Worm (Caenorhabditis elegans) whole organism, L1 larva: ENCODE results near the gene R10E8.6.
A peak's percentile ranks its signal among the peaks of the same experiment; 100 is the strongest.

Source experiments
- C16A3.4 ChIP-seq: fragments of 150-350 bp; optimal IDR thresholded peaks from 2 replicates; lab custom pipeline; 2014; ENCODE audit warnings: missing biosample characterization, missing genetic modification characterization
- C34B4.2 ChIP-seq: sonication (generic microtip); optimal IDR thresholded peaks from 2 replicates; lab custom pipeline; 2017; ENCODE audit warnings: mild to moderate bottlenecking, missing genetic modification characterization, missing compliant biosample characterization
- aly-2 ChIP-seq: fragments of 150-350 bp; optimal IDR thresholded peaks from 2 replicates; lab custom pipeline; 2014; ENCODE audit warnings: missing biosample characterization, missing genetic modification characterization
- blmp-1 ChIP-seq: fragments of 150-350 bp; optimal IDR thresholded peaks from 2 replicates; lab custom pipeline; 2014; ENCODE audit warnings: missing biosample characterization, missing genetic modification characterization
- ceh-82 ChIP-seq, 3 experiments: fragments of 150-350 bp in 1 of 3; sonication (generic microtip) in 2 of 3; optimal IDR thresholded peaks; 2 replicates each; lab custom pipeline; 2014 to 2017; ENCODE audit warnings: missing biosample characterization in 3 of 3, missing genetic modification characterization in 3 of 3
- ceh-88 ChIP-seq: fragments of 200-800 bp; sonication (Bioruptor generic); IDR thresholded peaks from 2 replicates; pipeline ENCODE4 v1.3.6; 2022; ENCODE audit warnings: missing genetic modification characterization, missing compliant biosample characterization
- ceh-90 ChIP-seq: sonication (generic microtip); optimal IDR thresholded peaks from 2 replicates; lab custom pipeline; 2016; ENCODE audit warnings: missing genetic modification characterization, missing compliant biosample characterization
- dpl-1 ChIP-seq, 3 experiments: fragments of 150-350 bp in 2 of 3; sonication (generic microtip) in 1 of 3; optimal IDR thresholded peaks; 2 replicates each; lab custom pipeline; 2014 to 2017; ENCODE audit warnings: missing biosample characterization in 3 of 3, missing genetic modification characterization in 3 of 3, missing genetic modification reagents in 3 of 3
- dsc-1 ChIP-seq: sonication (generic microtip); optimal IDR thresholded peaks from 2 replicates; lab custom pipeline; 2016; ENCODE audit warnings: mild to moderate bottlenecking, missing genetic modification characterization, missing compliant biosample characterization
- efl-1 ChIP-seq, 4 experiments: fragments of 150-350 bp; optimal IDR thresholded peaks in 3 of 4; peaks in 1 of 4; 1 replicate in 1 of 4; 2 replicates in 3 of 4; lab custom pipeline; 2014; ENCODE audit warnings: missing biosample characterization in 2 of 4, missing genetic modification characterization in 2 of 4, missing genetic modification reagents in 2 of 4
- egl-27 ChIP-seq, 2 experiments: fragments of 150-350 bp in 1 of 2; sonication (generic microtip); optimal IDR thresholded peaks; 3 replicates each; lab custom pipeline; 2017 to 2018; ENCODE audit warnings: missing biosample characterization in 2 of 2, missing genetic modification characterization in 2 of 2, missing genetic modification reagents in 2 of 2
- elt-2 ChIP-seq: sonication (generic microtip); optimal IDR thresholded peaks from 2 replicates; lab custom pipeline; 2016; ENCODE audit warnings: missing genetic modification characterization, mild to moderate bottlenecking, inconsistent platforms, missing compliant biosample characterization, missing genetic modification reagents
- fkh-10 ChIP-seq: sonication (generic microtip); optimal IDR thresholded peaks from 2 replicates; lab custom pipeline; 2017; ENCODE audit warnings: missing biosample characterization, missing genetic modification reagents, missing genetic modification characterization
- fkh-4 ChIP-seq: sonication (generic microtip); optimal IDR thresholded peaks from 2 replicates; lab custom pipeline; 2016; ENCODE audit warnings: missing compliant biosample characterization, missing genetic modification characterization, borderline replicate concordance
- fos-1 ChIP-seq: fragments of 150-350 bp; optimal IDR thresholded peaks from 2 replicates; lab custom pipeline; 2014; ENCODE audit warnings: missing biosample characterization, missing genetic modification characterization
- grh-1 ChIP-seq: fragments of 200-800 bp; sonication (Bioruptor generic); IDR thresholded peaks from 2 replicates; pipeline ENCODE4 v1.3.6; 2022; ENCODE audit warnings: missing genetic modification reagents, missing genetic modification characterization, missing compliant biosample characterization
- hlh-17 ChIP-seq: fragments of 200-800 bp; sonication (Bioruptor generic); optimal IDR thresholded peaks from 2 replicates; lab custom pipeline; 2018; ENCODE audit warnings: missing genetic modification characterization, mild to moderate bottlenecking, missing compliant biosample characterization, moderate library complexity, borderline replicate concordance
- hpl-2 ChIP-seq: fragments of 150-350 bp; optimal IDR thresholded peaks from 2 replicates; lab custom pipeline; 2014; ENCODE audit warnings: missing biosample characterization, missing genetic modification reagents, missing genetic modification characterization
- isw-1 ChIP-seq: fragments of 200-800 bp; sonication (Bioruptor generic); IDR thresholded peaks from 2 replicates; pipeline ENCODE4 v1.3.6; 2022; ENCODE audit warnings: missing genetic modification characterization, missing compliant biosample characterization
- lin-14 ChIP-seq: fragments of 200-800 bp; sonication (Bioruptor generic); optimal IDR thresholded peaks from 2 replicates; lab custom pipeline; 2018; ENCODE audit warnings: mild to moderate bottlenecking, missing genetic modification characterization, moderate library complexity, missing compliant biosample characterization
- lin-15B ChIP-seq: fragments of 150-350 bp; sonication (generic microtip); optimal IDR thresholded peaks from 3 replicates; lab custom pipeline; 2014; ENCODE audit warnings: missing biosample characterization, missing genetic modification characterization
- lin-35 ChIP-seq, 2 experiments: fragments of 150-350 bp; optimal IDR thresholded peaks; 2 replicates each; lab custom pipeline; 2014; ENCODE audit warnings: missing biosample characterization in 2 of 2, missing genetic modification characterization in 2 of 2, missing genetic modification reagents in 2 of 2
- lin-39 ChIP-seq: fragments of 150-350 bp; optimal IDR thresholded peaks from 2 replicates; lab custom pipeline; 2014; ENCODE audit warnings: missing biosample characterization, missing genetic modification reagents, missing genetic modification characterization
- mab-9 ChIP-seq: fragments of 200-800 bp; sonication (Bioruptor generic); IDR thresholded peaks from 2 replicates; pipeline ENCODE4 v1.3.6; 2022; ENCODE audit warnings: missing genetic modification reagents, missing genetic modification characterization, missing compliant biosample characterization
- nhr-11 ChIP-seq: fragments of 150-350 bp; optimal IDR thresholded peaks from 2 replicates; lab custom pipeline; 2014; ENCODE audit warnings: missing biosample characterization, missing genetic modification characterization
- nhr-12 ChIP-seq: sonication (generic microtip); optimal IDR thresholded peaks from 2 replicates; lab custom pipeline; 2017; ENCODE audit warnings: missing biosample characterization, missing genetic modification characterization
- nhr-237 ChIP-seq: fragments of 150-350 bp; optimal IDR thresholded peaks from 2 replicates; lab custom pipeline; 2014; ENCODE audit warnings: missing biosample characterization, missing genetic modification characterization
- nhr-47 ChIP-seq: sonication (generic microtip); optimal IDR thresholded peaks from 2 replicates; lab custom pipeline; 2016; ENCODE audit warnings: mild to moderate bottlenecking, missing genetic modification characterization, moderate library complexity, missing compliant biosample characterization
- nhr-77 ChIP-seq: fragments of 150-350 bp; optimal IDR thresholded peaks from 2 replicates; lab custom pipeline; 2014; ENCODE audit warnings: missing biosample characterization, missing genetic modification characterization
- nhr-84 ChIP-seq: sonication (generic microtip); optimal IDR thresholded peaks from 2 replicates; lab custom pipeline; 2017; ENCODE audit warnings: missing biosample characterization, missing genetic modification characterization
- nhr-85 ChIP-seq: sonication (generic microtip); peaks from one replicate; lab custom pipeline; 2016; ENCODE audit warnings: missing genetic modification characterization, inconsistent platforms, missing compliant biosample characterization
- pqm-1 ChIP-seq: sonication (generic microtip); optimal IDR thresholded peaks from 3 replicates; lab custom pipeline; 2017; ENCODE audit warnings: missing biosample characterization, missing genetic modification characterization
- skn-1 ChIP-seq: fragments of 150-350 bp; optimal IDR thresholded peaks from 2 replicates; lab custom pipeline; 2014; ENCODE audit warnings: missing biosample characterization, missing genetic modification characterization
- snu-23 ChIP-seq: sonication (generic microtip); optimal IDR thresholded peaks from 2 replicates; lab custom pipeline; 2016; ENCODE audit warnings: missing genetic modification characterization, missing compliant biosample characterization
- sox-4 ChIP-seq: sonication (generic microtip); optimal IDR thresholded peaks from 2 replicates; lab custom pipeline; 2016; ENCODE audit warnings: missing genetic modification characterization, missing compliant biosample characterization
- swsn-7 ChIP-seq: sonication (generic microtip); optimal IDR thresholded peaks from 2 replicates; lab custom pipeline; 2016; ENCODE audit warnings: missing genetic modification characterization, missing compliant biosample characterization
- tlp-1 ChIP-seq: fragments of 150-350 bp; optimal IDR thresholded peaks from 2 replicates; lab custom pipeline; 2014; ENCODE audit warnings: missing biosample characterization, missing genetic modification characterization
- unc-30 ChIP-seq: sonication (generic microtip); optimal IDR thresholded peaks from 2 replicates; lab custom pipeline; 2017; ENCODE audit warnings: missing biosample characterization, missing genetic modification characterization
- unc-86 ChIP-seq: sonication (generic microtip); optimal IDR thresholded peaks from 2 replicates; lab custom pipeline; 2016; ENCODE audit warnings: missing genetic modification characterization, missing compliant biosample characterization
- unc-98 ChIP-seq: fragments of 200-800 bp; sonication (Bioruptor generic); IDR thresholded peaks from 2 replicates; pipeline ENCODE4 v1.3.6; 2022; ENCODE audit warnings: missing genetic modification characterization, missing compliant biosample characterization
- xbp-1 ChIP-seq: sonication (generic microtip); optimal IDR thresholded peaks from 2 replicates; lab custom pipeline; 2016; ENCODE audit warnings: missing genetic modification characterization, missing compliant biosample characterization
- ztf-11 ChIP-seq, 2 experiments: sonication (generic microtip); optimal IDR thresholded peaks; 2 replicates each; lab custom pipeline; 2016 to 2017; ENCODE audit warnings: missing genetic modification characterization in 2 of 2, missing biosample characterization in 1 of 2, missing compliant biosample characterization in 1 of 2

R10E8.6 gene

ce11 chrV:18269885-18270284, 3.7 kb upstream of the R10E8.6 start, which contains the start of gene skr-6:
TSS of gene skr-6 (minus strand) at chrV:18269985.
- no peak for TF ChIP-seq nhr-84 (tag; lab: Kevin White, UChicago)
- TF ChIP-seq nhr-77 (tag; lab: Kevin White, UChicago), result no peak
- no peak for TF ChIP-seq nhr-85
- TF ChIP-seq mab-9 (GFP tag; lab: Robert Waterston, UW), result no peak
- TF ChIP-seq skn-1, result no peak
- TF ChIP-seq lin-14 (GFP tag; lab: Kevin White, UChicago), result no peak
- no peak for TF ChIP-seq unc-30
- TF ChIP-seq snu-23, result no peak

- TF ChIP-seq egl-27 (tag; optimal IDR thresholded peaks at IDR 0.05; lab: Kevin White, UChicago), result no peak
- no peak for TF ChIP-seq tlp-1 (tag; lab: Kevin White, UChicago)
- TF ChIP-seq lin-35 (GFP tag; optimal IDR thresholded peaks at IDR 0.05; lab: Kevin White, UChicago), result no peak
- no peak for TF ChIP-seq hpl-2 (GFP tag; lab: Kevin White, UChicago)
- TF ChIP-seq grh-1 (GFP tag; lab: Robert Waterston, UW), result no peak
- TF ChIP-seq ceh-88, result no peak
- no peak for TF ChIP-seq isw-1 (GFP tag; lab: Robert Waterston, UW)
- TF ChIP-seq nhr-84 (tag; lab: Kevin White, UChicago), result no peak
- TF ChIP-seq elt-2 (tag; lab: Kevin White, UChicago), result no peak
- no peak for TF ChIP-seq lin-15B
- TF ChIP-seq lin-39 (tag; lab: Kevin White, UChicago), result no peak
- TF ChIP-seq unc-98, result no peak
- no peak for TF ChIP-seq dsc-1 (tag; lab: Kevin White, UChicago)
These were observed 2.6 kb upstream of the R10E8.6 start, which contains the start of gene fbxa-213 for ce11 chrV:18268744-18269143. TSS of gene fbxa-213 (minus strand) at chrV:18268844.

ce11 chrV:18265514-18265913, 677 bp downstream of the R10E8.6 start:
- TF ChIP-seq unc-86 (tag; lab: Kevin White, UChicago), result no peak
- no peak for TF ChIP-seq efl-1 (optimal IDR thresholded peaks at IDR 0.05; lab: Kevin White, UChicago)
- peak in 1 of 2 experiments; percentile 75 for TF ChIP-seq efl-1 (GFP tag; optimal IDR thresholded peaks at IDR 0.05 in 1 of 2; lab: Kevin White, UChicago)

- TF ChIP-seq snu-23 (no peak), tlp-1 (tag; lab: Kevin White, UChicago) (no peak), fkh-4 (tag; lab: Kevin White, UChicago) (no peak), sox-4 (tag; lab: Kevin White, UChicago) (no peak), lin-15B (no peak), C34B4.2 (tag; lab: Kevin White, UChicago) (no peak), efl-1 (optimal IDR thresholded peaks at IDR 0.05; lab: Kevin White, UChicago) (no peak), efl-1 (GFP tag; optimal IDR thresholded peaks at IDR 0.05 in 1 of 2; lab: Kevin White, UChicago) (no peak), dsc-1 (tag; lab: Kevin White, UChicago) (no peak), fos-1 (tag; lab: Kevin White, UChicago) (no peak), nhr-237 (tag; lab: Kevin White, UChicago) (no peak), pqm-1 (tag; lab: Kevin White, UChicago) (no peak), hlh-17 (GFP tag; lab: Kevin White, UChicago) (no peak), xbp-1 (no peak), blmp-1 (tag; lab: Kevin White, UChicago) (no peak)
These were observed 11.7 kb downstream of the R10E8.6 start, which contains the start of gene R10E8.5 for ce11 chrV:18254483-18254882. TSS of gene R10E8.5 (plus strand) at chrV:18254783.

ce11 chrV:18253494-18253893, 12.7 kb downstream of the R10E8.6 start, which contains the start of gene R10E8.2:
TSS of gene R10E8.2 (plus strand) at chrV:18253794.
- no peak for TF ChIP-seq dpl-1 (GFP tag; optimal IDR thresholded peaks at IDR 0.05; lab: Kevin White, UChicago)
- no peak for TF ChIP-seq ztf-11 (tag; optimal IDR thresholded peaks at IDR 0.05; lab: Kevin White, UChicago)
- TF ChIP-seq fkh-10 (GFP tag; lab: Kevin White, UChicago), result no peak
- TF ChIP-seq aly-2, result no peak
- no peak for TF ChIP-seq nhr-12 (tag; lab: Kevin White, UChicago)
- no peak for TF ChIP-seq ceh-82 (tag; optimal IDR thresholded peaks at IDR 0.05; lab: Kevin White, UChicago)
- no peak for TF ChIP-seq nhr-47 (tag; lab: Kevin White, UChicago)
- no peak for TF ChIP-seq ceh-90 (tag; lab: Kevin White, UChicago)
- TF ChIP-seq swsn-7 (tag; lab: Kevin White, UChicago), result no peak
- TF ChIP-seq lin-14 (GFP tag; lab: Kevin White, UChicago), result no peak
- TF ChIP-seq C16A3.4 (tag; lab: Kevin White, UChicago), result no peak
- no peak for TF ChIP-seq grh-1 (GFP tag; lab: Robert Waterston, UW)
- TF ChIP-seq hpl-2 (GFP tag; lab: Kevin White, UChicago), result no peak
- no peak for TF ChIP-seq nhr-11 (tag; lab: Kevin White, UChicago)
